Worm (Caenorhabditis elegans): Measurements from ENCODE around the gene rol-6.

- TF ChIP-seq jun-1 (tag; optimal IDR thresholded peaks at IDR 0.05) (no peak), unc-39 (tag; optimal IDR thresholded peaks at IDR 0.05) (no peak), ctbp-1 (GFP tag; IDR thresholded peaks at IDR 0.05) (no peak), aha-1 (tag) (no peak)
These were observed 41.4 kb upstream of the rol-6 start, which contains the start of gene C34C6.3 for ce11 chrII:8691344-8691960.

Measured in whole organism, L4 larva.